Worm (Caenorhabditis elegans) whole organism, L4 larva: ENCODE results near the gene ifb-2.
A peak's percentile ranks its signal among the peaks of the same experiment; 100 is the strongest.

Experiments
- F44E2.7 ChIP-seq: fragments of 200-800 bp; sonication (Bioruptor generic); IDR thresholded peaks from 2 replicates; pipeline ENCODE4 v2.1.2; 2022; ENCODE audit warnings: missing genetic modification characterization, missing compliant biosample characterization
- R02D3.7 ChIP-seq: fragments of 150-350 bp; sonication (generic microtip); optimal IDR thresholded peaks from 3 replicates; lab custom pipeline; 2014; ENCODE audit warnings: missing biosample characterization, missing genetic modification characterization
- Y105C5A.15 ChIP-seq: fragments of 200-800 bp; sonication (Bioruptor generic); IDR thresholded peaks from 2 replicates; pipeline ENCODE4 v1.3.6; 2022; ENCODE audit warnings: missing genetic modification characterization, missing compliant biosample characterization
- Y48G9A.11 ChIP-seq: fragments of 200-800 bp; sonication (Bioruptor generic); IDR thresholded peaks from 2 replicates; pipeline ENCODE4 v1.3.6; 2022; ENCODE audit warnings: missing genetic modification reagents, missing genetic modification characterization, missing compliant biosample characterization
- Y75B8A.6 ChIP-seq: fragments of 200-800 bp; sonication (Bioruptor generic); IDR thresholded peaks from 2 replicates; pipeline ENCODE4 v1.3.6; 2022; ENCODE audit warnings: missing genetic modification reagents, missing genetic modification characterization, missing compliant biosample characterization
- ZK546.5 ChIP-seq, 2 experiments: sonication (generic microtip); optimal IDR thresholded peaks; 2 replicates each; lab custom pipeline; 2017; ENCODE audit warnings: missing biosample characterization in 2 of 2, missing genetic modification characterization in 2 of 2
- aha-1 ChIP-seq: fragments of 150-350 bp; peaks from one replicate; lab custom pipeline; 2014; ENCODE audit warnings: missing biosample characterization, missing genetic modification characterization
- ama-1 ChIP-seq: fragments of 150-350 bp; optimal IDR thresholded peaks from 2 replicates; lab custom pipeline; 2014; ENCODE audit warnings: inconsistent platforms, mixed read lengths
- ceh-32 ChIP-seq: sonication (generic microtip); optimal IDR thresholded peaks from 2 replicates; lab custom pipeline; 2016; ENCODE audit warnings: mild to moderate bottlenecking, missing genetic modification characterization, missing compliant biosample characterization; ENCODE audit not compliant: poor library complexity
- daf-12 ChIP-seq: fragments of 150-350 bp; optimal IDR thresholded peaks from 2 replicates; lab custom pipeline; 2014; ENCODE audit warnings: missing biosample characterization, missing genetic modification reagents, missing genetic modification characterization
- daf-16 ChIP-seq, 3 experiments: sonication (generic microtip); optimal IDR thresholded peaks; 2 replicates each; lab custom pipeline; 2016 to 2017; ENCODE audit warnings: missing genetic modification characterization in 3 of 3, missing genetic modification reagents in 3 of 3, mild to moderate bottlenecking in 2 of 3, missing compliant biosample characterization in 2 of 3, missing biosample characterization in 1 of 3, moderate library complexity in 1 of 3
- daf-19 ChIP-seq: fragments of 200-800 bp; sonication (Bioruptor generic); conservative IDR thresholded peaks from 2 replicates; pipeline ENCODE4 v1.3.6; 2022; ENCODE audit warnings: missing genetic modification characterization, missing compliant biosample characterization
- daf-8 ChIP-seq: fragments of 200-800 bp; sonication (Bioruptor generic); IDR thresholded peaks from 2 replicates; pipeline ENCODE4 v1.3.6; 2022; ENCODE audit warnings: missing genetic modification characterization, missing compliant biosample characterization
- dmd-6 ChIP-seq: fragments of 200-800 bp; sonication (Bioruptor generic); IDR thresholded peaks from 2 replicates; pipeline ENCODE4 v1.3.6; 2022; ENCODE audit warnings: missing genetic modification reagents, missing genetic modification characterization, missing compliant biosample characterization
- egl-43 ChIP-seq: fragments of 200-800 bp; sonication (Bioruptor generic); IDR thresholded peaks from 2 replicates; pipeline ENCODE4 v1.3.6; 2022; ENCODE audit warnings: missing genetic modification reagents, missing genetic modification characterization, missing compliant biosample characterization
- hlh-11 ChIP-seq: fragments of 200-800 bp; sonication (Bioruptor generic); optimal IDR thresholded peaks from 2 replicates; lab custom pipeline; 2018; ENCODE audit warnings: mild to moderate bottlenecking, missing genetic modification characterization, missing compliant biosample characterization
- hlh-30 ChIP-seq: sonication (generic microtip); optimal IDR thresholded peaks from 2 replicates; lab custom pipeline; 2017; ENCODE audit warnings: antibody characterized with exemption, mild to moderate bottlenecking, missing genetic modification characterization, missing compliant biosample characterization; ENCODE audit not compliant: insufficient read depth
- hmg-1.1 ChIP-seq: fragments of 200-800 bp; sonication (Bioruptor generic); IDR thresholded peaks from 2 replicates; pipeline ENCODE4 v1.3.6; 2022; ENCODE audit warnings: missing genetic modification reagents, missing genetic modification characterization, missing compliant biosample characterization
- mep-1 ChIP-seq: fragments of 150-350 bp; sonication (generic microtip); optimal IDR thresholded peaks from 3 replicates; lab custom pipeline; 2014; ENCODE audit warnings: missing biosample characterization, missing genetic modification characterization
- nhr-11 ChIP-seq: fragments of 150-350 bp; optimal IDR thresholded peaks from 2 replicates; lab custom pipeline; 2014; ENCODE audit warnings: missing biosample characterization, missing genetic modification characterization
- nhr-237 ChIP-seq: sonication (generic microtip); optimal IDR thresholded peaks from 2 replicates; lab custom pipeline; 2017; ENCODE audit warnings: missing biosample characterization, missing genetic modification characterization
- nhr-48 ChIP-seq: sonication (generic microtip); optimal IDR thresholded peaks from 2 replicates; lab custom pipeline; 2016; ENCODE audit warnings: mild to moderate bottlenecking, missing genetic modification characterization, missing compliant biosample characterization
- nhr-6 ChIP-seq: fragments of 150-350 bp; optimal IDR thresholded peaks from 2 replicates; lab custom pipeline; 2014; ENCODE audit warnings: missing biosample characterization, missing genetic modification characterization
- php-3 ChIP-seq: fragments of 200-800 bp; sonication (Bioruptor generic); IDR thresholded peaks from 2 replicates; pipeline ENCODE4 v1.3.6; 2022; ENCODE audit warnings: missing genetic modification reagents, missing genetic modification characterization, missing compliant biosample characterization
- set-16 ChIP-seq: fragments of 200-800 bp; sonication (Bioruptor generic); IDR thresholded peaks from 2 replicates; pipeline ENCODE4 v1.3.6; 2022; ENCODE audit warnings: missing genetic modification reagents, missing genetic modification characterization, missing compliant biosample characterization
- skn-1 ChIP-seq: fragments of 150-350 bp; optimal IDR thresholded peaks from 2 replicates; lab custom pipeline; 2014; ENCODE audit warnings: missing biosample characterization, missing genetic modification characterization
- unc-62 ChIP-seq, 3 experiments: fragments of 150-350 bp in 1 of 3; sonication (generic microtip); optimal IDR thresholded peaks in 2 of 3; peaks in 1 of 3; 1 replicate in 1 of 3; 2 replicates in 2 of 3; lab custom pipeline; 2014 to 2017; ENCODE audit warnings: missing biosample characterization in 3 of 3, missing genetic modification characterization in 3 of 3, missing genetic modification reagents in 3 of 3, missing genotype in 1 of 3
- zfp-2 ChIP-seq: sonication (generic microtip); optimal IDR thresholded peaks from 2 replicates; lab custom pipeline; 2016; ENCODE audit warnings: mild to moderate bottlenecking, missing genetic modification characterization, missing compliant biosample characterization

Gene ifb-2

DNA sequence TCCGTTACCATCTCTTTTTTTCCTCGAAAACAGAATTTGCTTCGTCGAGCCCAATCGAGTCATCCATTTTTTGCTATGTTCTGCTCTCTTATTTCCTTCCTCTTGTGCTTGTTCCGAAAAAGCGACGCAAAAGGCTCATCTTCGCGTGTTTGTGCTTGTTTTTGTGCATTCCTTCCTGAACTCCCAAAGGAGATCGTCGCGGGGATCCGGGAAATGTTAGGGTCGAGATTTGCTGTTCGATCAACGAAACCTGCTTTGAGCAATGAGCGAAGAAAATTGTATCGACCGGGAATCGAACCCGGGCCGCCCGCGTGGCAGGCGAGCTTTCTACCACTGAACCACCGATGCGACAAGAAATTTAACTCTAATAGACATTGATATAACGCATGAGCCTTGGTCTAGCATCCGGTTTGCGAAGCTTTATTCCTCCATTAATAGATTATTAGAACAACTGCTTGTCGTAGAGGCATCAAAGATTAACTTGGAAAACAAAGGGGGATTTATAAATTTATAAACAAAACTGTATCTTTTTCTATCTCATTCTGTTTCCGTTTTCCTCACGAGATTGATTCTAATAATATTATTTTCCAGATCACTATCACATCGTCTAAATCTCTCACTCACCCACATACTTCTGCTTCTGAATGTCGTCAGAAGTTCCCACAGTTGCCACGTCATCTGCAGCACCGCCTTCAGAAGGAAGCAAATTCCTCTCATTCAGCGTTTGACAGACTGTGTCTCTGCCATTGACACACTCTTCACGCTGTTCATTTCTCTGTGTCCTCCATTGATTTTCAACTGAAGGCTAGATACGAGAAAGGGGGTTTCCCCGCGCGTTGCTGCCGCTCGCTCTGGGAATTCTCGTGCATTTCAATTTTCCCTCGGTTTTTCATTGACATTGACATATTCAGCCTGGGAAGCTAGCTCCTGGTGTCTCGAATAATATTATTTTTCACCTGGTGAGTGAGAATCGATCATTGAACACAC is 32.2 kb downstream of the ifb-2 start, which contains the start of gene K05F1.6 (continued):
- no peak; the same call in none of the 2 replicates for TF ChIP-seq set-16 (GFP tag; lab: Robert Waterston, UW)
- TF ChIP-seq Y75B8A.6 (GFP tag; lab: Robert Waterston, UW): no peak
- TF ChIP-seq daf-8 (GFP tag; lab: Robert Waterston, UW): no peak
- TF ChIP-seq daf-12 (tag; lab: Kevin White, UChicago): no peak
- 0 out of 2 replicates have a peak, but pooled peaks have one; percentile 38 for TF ChIP-seq Y105C5A.15 (GFP tag; lab: Robert Waterston, UW)
- peak; percentile 62 for TF ChIP-seq hlh-30 (tag; lab: Kevin White, UChicago)
- TF ChIP-seq mep-1 (tag; lab: Kevin White, UChicago): peak; percentile 65
- no peak; the same call in 1 of the 2 replicates for TF ChIP-seq egl-43 (GFP tag; lab: Robert Waterston, UW)
- peak; percentile 23 for TF ChIP-seq zfp-2
- TF ChIP-seq, all 104 proteins: peak for 66

DNA sequence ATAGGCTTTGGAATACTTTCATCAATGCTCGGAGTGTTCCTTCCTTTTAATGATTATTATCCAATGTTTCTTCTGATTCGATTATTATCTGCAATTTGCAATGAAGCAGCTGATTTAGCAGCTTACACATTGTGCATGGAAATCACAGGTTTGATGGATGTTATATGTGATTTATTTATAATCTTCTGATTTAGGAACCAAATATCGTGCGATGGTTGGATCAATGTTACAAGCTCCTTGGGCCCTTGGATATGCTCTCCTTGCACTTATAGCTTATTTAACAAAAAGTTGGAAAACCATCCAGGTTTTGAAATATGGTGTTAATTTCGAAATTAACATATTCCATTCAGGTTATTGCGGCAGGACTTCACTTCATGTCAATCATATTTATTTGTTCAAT is 35.5 kb downstream of the ifb-2 start:
- peak in 1 of 2 experiments; percentile 92 for TF ChIP-seq unc-62 (GFP tag; optimal IDR thresholded peaks at IDR 0.05 in 1 of 2; lab: Kevin White, UChicago)
- TF ChIP-seq unc-62 (tag; optimal IDR thresholded peaks at IDR 0.05; lab: Kevin White, UChicago): no peak
- TF ChIP-seq R02D3.7 (tag; lab: Kevin White, UChicago): no peak
- no peak for TF ChIP-seq nhr-237 (tag; lab: Kevin White, UChicago)
- TF ChIP-seq dmd-6 (GFP tag; lab: Robert Waterston, UW): no peak

DNA sequence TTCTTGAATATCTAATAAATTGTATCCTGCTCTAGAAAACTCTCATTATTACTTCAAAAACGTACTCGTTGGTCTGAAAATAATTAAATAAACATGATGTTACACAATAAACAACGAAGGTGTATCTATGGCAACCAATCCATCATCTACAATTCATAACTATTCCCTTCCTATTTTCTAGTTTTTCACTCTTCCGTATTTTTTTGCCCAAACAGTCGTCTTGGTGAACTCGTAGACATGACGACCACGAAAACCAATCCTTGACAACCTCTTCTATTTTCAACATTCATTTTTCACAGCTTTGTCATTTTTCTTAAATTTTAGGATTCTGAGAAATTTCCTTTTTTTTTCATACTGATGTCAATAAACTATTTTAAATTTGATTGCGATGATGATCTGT is 38.8 kb downstream of the ifb-2 start, which contains the start of gene K05F1.13:
Gene K05F1.13 (plus strand): TSS at position 301 of the 400 bp plus-strand sequence.
- TF ChIP-seq nhr-237 (tag; lab: Kevin White, UChicago) (no peak), aha-1 (tag; lab: Kevin White, UChicago) (peak; percentile 74)

DNA sequence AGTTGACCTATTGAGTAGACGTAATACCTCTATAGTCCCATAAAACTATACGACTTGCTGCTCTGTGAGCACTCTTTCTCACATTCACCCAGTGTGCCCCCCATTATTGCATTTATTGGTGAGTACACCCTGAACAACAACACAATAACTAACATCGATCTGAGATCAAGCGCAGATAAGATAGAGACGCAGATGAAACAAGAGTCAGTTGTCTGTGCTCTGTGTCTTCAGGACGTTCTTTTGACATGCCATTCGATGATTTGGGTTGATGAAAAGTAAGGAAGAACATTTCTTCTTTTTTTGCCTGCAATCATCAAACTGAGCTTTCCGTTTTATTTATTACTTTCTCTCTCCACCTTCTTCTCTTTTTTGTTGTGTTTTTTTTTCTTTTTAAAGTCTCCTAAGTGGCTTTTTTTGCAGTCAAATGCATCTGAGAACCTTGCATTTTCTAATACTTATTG is 40.4 kb downstream of the ifb-2 start, which contains the start of gene lect-2:
Gene lect-2 (plus strand): TSS at position 411 of the 461 bp plus-strand sequence.
- peak in 1 of 2 experiments; percentile 40 for TF ChIP-seq daf-16 (GFP tag; optimal IDR thresholded peaks at IDR 0.05; lab: Kevin White, UChicago)
- TF ChIP-seq daf-16 (tag; optimal IDR thresholded peaks at IDR 0.05; lab: Kevin White, UChicago): no peak
- TF ChIP-seq aha-1 (tag; lab: Kevin White, UChicago): peak; percentile 81
- TF ChIP-seq Y48G9A.11: no peak
- peak; percentile 59 for TF ChIP-seq nhr-11 (tag; lab: Kevin White, UChicago)

DNA sequence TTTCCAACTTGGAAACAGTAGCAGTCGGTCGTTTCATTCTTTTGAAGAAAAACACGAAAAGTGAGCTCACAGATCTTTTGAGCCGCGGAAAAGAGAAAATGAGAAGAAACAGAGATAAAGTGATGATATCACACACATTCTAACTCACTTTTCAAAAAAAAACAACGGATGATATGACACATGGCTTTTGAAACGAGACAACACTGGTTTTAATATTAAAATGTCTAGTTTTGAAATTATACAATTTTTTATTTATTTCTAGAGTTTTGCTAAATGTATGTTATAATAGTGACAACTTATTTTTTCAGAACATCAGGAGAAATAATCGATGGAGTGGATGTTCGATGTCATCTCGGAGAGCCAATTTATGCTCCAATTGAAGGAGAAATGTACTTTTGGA is 42.5 kb downstream of the ifb-2 start, which contains the start of gene K05F1.14:
Gene K05F1.14 (minus strand): TSS at position 101 of the 400 bp plus-strand sequence.
- TF ChIP-seq nhr-48: no peak
- TF ChIP-seq daf-12 (tag; lab: Kevin White, UChicago): no peak
- TF ChIP-seq php-3 (GFP tag; lab: Robert Waterston, UW): no peak
- no peak for TF ChIP-seq daf-19 (GFP tag; lab: Robert Waterston, UW)

DNA sequence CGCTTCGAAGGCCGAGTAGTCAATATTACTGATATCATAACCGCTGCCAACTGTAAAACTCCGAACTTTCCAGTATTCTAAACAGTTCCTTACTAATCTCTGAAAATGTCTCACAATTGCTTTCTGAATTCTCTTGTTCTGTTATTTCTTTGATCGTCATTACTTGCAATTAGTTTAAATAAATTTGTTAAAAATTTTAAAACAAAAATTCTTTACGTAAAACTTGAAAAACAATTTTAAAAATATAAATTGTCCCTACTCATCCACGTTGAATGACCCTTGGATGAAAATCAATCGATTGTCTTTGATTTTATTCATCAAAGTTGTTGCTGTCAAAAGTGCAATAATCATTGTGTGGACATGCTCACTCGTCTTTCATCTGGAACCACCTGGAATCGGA is 44.2 kb downstream of the ifb-2 start, which contains the start of gene acdh-8:
Gene acdh-8 (plus strand): TSS at position 301 of the 400 bp plus-strand sequence.
- TF ChIP-seq skn-1 (no peak), hlh-11 (no peak), ama-1 (lab: Kevin White, UChicago) (no peak), ceh-32 (no peak), ZK546.5 (tag; optimal IDR thresholded peaks at IDR 0.05; lab: Kevin White, UChicago) (no peak), hmg-1.1 (GFP tag; lab: Robert Waterston, UW) (no peak), nhr-6 (tag; lab: Kevin White, UChicago) (no peak), F44E2.7 (GFP tag; lab: Robert Waterston, UW) (no peak), Y105C5A.15 (GFP tag; lab: Robert Waterston, UW) (no peak)
